Worm (Caenorhabditis elegans) whole organism, young adult: ENCODE data around the gene F09F7.6.

Experiments
- B0336.3 ChIP-seq: fragments of 200-800 bp; sonication (Bioruptor generic); IDR thresholded peaks from 2 replicates; pipeline ENCODE4 v1.3.6; 2022; ENCODE audit warnings: missing genetic modification characterization, missing compliant biosample characterization
- C17E4.6 ChIP-seq: fragments of 200-800 bp; sonication (Bioruptor generic); IDR thresholded peaks from 2 replicates; pipeline ENCODE4 v1.3.6; 2022; ENCODE audit warnings: missing genetic modification reagents, missing genetic modification characterization, missing compliant biosample characterization
- F33H1.4 ChIP-seq: fragments of 200-800 bp; sonication (Bioruptor generic); IDR thresholded peaks from 2 replicates; pipeline ENCODE4 v1.3.6; 2022; ENCODE audit warnings: missing genetic modification reagents, missing genetic modification characterization, missing compliant biosample characterization
- F37B4.10 ChIP-seq: fragments of 200-800 bp; sonication (Bioruptor generic); IDR thresholded peaks from 2 replicates; pipeline ENCODE4 v1.3.6; 2022; ENCODE audit warnings: missing genetic modification characterization, missing compliant biosample characterization
- F49E8.2 ChIP-seq: sonication (generic microtip); optimal IDR thresholded peaks from 3 replicates; lab custom pipeline; 2017; ENCODE audit warnings: missing genetic modification characterization, mild to moderate bottlenecking, missing compliant biosample characterization, antibody characterized with exemption, moderate library complexity; ENCODE audit not compliant: insufficient read depth
- Y95B8A.8 ChIP-seq: fragments of 200-800 bp; sonication (Bioruptor generic); IDR thresholded peaks from 2 replicates; pipeline ENCODE4 v1.3.6; 2022; ENCODE audit warnings: missing genetic modification reagents, missing genetic modification characterization, missing compliant biosample characterization
- ZK185.1 ChIP-seq: sonication (generic microtip); optimal IDR thresholded peaks from 2 replicates; lab custom pipeline; 2016; ENCODE audit warnings: mild to moderate bottlenecking, missing genetic modification characterization, missing compliant biosample characterization; ENCODE audit not compliant: poor library complexity, severe bottlenecking
- bed-1 ChIP-seq: fragments of 200-800 bp; sonication (Bioruptor generic); IDR thresholded peaks from 2 replicates; pipeline ENCODE4 v1.3.6; 2022; ENCODE audit warnings: missing genetic modification reagents, missing genetic modification characterization, missing compliant biosample characterization
- bed-2 ChIP-seq: fragments of 200-800 bp; sonication (Bioruptor generic); IDR thresholded peaks from 2 replicates; pipeline ENCODE4 v1.3.6; 2022; ENCODE audit warnings: missing genetic modification reagents, missing genetic modification characterization, missing compliant biosample characterization
- cebp-1 ChIP-seq, 2 experiments: fragments of 200-800 bp in 1 of 2; sonication (Bioruptor generic) in 1 of 2; sonication (generic microtip) in 1 of 2; IDR thresholded peaks in 1 of 2; optimal IDR thresholded peaks in 1 of 2; 2 replicates each; pipeline versions ENCODE4 v1.3.6 to Lab custom; 2017 to 2022; ENCODE audit warnings: missing compliant biosample characterization in 2 of 2, missing genetic modification characterization in 2 of 2, mild to moderate bottlenecking in 1 of 2, missing genetic modification reagents in 1 of 2, moderate library complexity in 1 of 2
- cebp-2 ChIP-seq: fragments of 200-800 bp; sonication (Bioruptor generic); IDR thresholded peaks from 2 replicates; pipeline ENCODE4 v1.3.6; 2022; ENCODE audit warnings: missing genetic modification characterization, missing compliant biosample characterization
- ceh-100 ChIP-seq: fragments of 200-800 bp; sonication (Bioruptor generic); IDR thresholded peaks from 2 replicates; pipeline ENCODE4 v1.3.6; 2022; ENCODE audit warnings: missing genetic modification reagents, missing genetic modification characterization, missing compliant biosample characterization
- ceh-91 ChIP-seq: fragments of 200-800 bp; sonication (Bioruptor generic); IDR thresholded peaks from 2 replicates; pipeline ENCODE4 v1.3.6; 2022; ENCODE audit warnings: missing genetic modification reagents, missing genetic modification characterization, missing compliant biosample characterization
- dox-1 ChIP-seq: fragments of 200-800 bp; sonication (Bioruptor generic); IDR thresholded peaks from 2 replicates; pipeline ENCODE4 v1.3.6; 2022; ENCODE audit warnings: missing genetic modification reagents, missing genetic modification characterization, missing compliant biosample characterization
- dpff-1 ChIP-seq: sonication (generic microtip); optimal IDR thresholded peaks from 2 replicates; lab custom pipeline; 2017; ENCODE audit warnings: mild to moderate bottlenecking, missing genetic modification characterization, missing compliant biosample characterization
- ekl-4 ChIP-seq: fragments of 200-800 bp; sonication (Bioruptor generic); IDR thresholded peaks from 2 replicates; pipeline ENCODE4 v1.3.6; 2022; ENCODE audit warnings: missing genetic modification reagents, missing genetic modification characterization, missing compliant biosample characterization
- ets-4 ChIP-seq: fragments of 200-800 bp; sonication (Bioruptor generic); optimal IDR thresholded peaks from 2 replicates; lab custom pipeline; 2018; ENCODE audit warnings: mild to moderate bottlenecking, missing genetic modification characterization, missing compliant biosample characterization
- fkh-3 ChIP-seq: sonication (generic microtip); optimal IDR thresholded peaks from 2 replicates; lab custom pipeline; 2016; ENCODE audit warnings: mild to moderate bottlenecking, missing genetic modification characterization, missing compliant biosample characterization
- hlh-12 ChIP-seq: sonication (generic microtip); optimal IDR thresholded peaks from 2 replicates; lab custom pipeline; 2016; ENCODE audit warnings: missing genetic modification characterization, missing compliant biosample characterization
- hlh-26 ChIP-seq: fragments of 200-800 bp; sonication (Bioruptor generic); conservative IDR thresholded peaks from 2 replicates; pipeline ENCODE4 v1.3.6; 2022; ENCODE audit warnings: missing genetic modification reagents, missing genetic modification characterization, missing compliant biosample characterization
- hrde-1 ChIP-seq: sonication (generic microtip); optimal IDR thresholded peaks from 2 replicates; lab custom pipeline; 2016; ENCODE audit warnings: missing genetic modification characterization, mild to moderate bottlenecking, missing compliant biosample characterization, moderate library complexity, missing genotype, missing genetic modification reagents, borderline replicate concordance
- lag-1 ChIP-seq: fragments of 200-800 bp; sonication (Bioruptor generic); IDR thresholded peaks from 2 replicates; pipeline ENCODE4 v1.3.6; 2022; ENCODE audit warnings: missing genetic modification reagents, missing genetic modification characterization, missing compliant biosample characterization
- let-526 ChIP-seq: fragments of 200-800 bp; sonication (Bioruptor generic); IDR thresholded peaks from 2 replicates; pipeline ENCODE4 v1.3.6; 2022; ENCODE audit warnings: missing genetic modification reagents, missing genetic modification characterization, missing compliant biosample characterization
- lin-35 ChIP-seq, 3 experiments: fragments of 150-350 bp in 2 of 3; sonication (generic microtip) in 1 of 3; optimal IDR thresholded peaks; 2 replicates each; lab custom pipeline; 2014 to 2018; ENCODE audit warnings: missing biosample characterization in 3 of 3, missing genetic modification characterization in 3 of 3, missing genetic modification reagents in 3 of 3
- lir-1 ChIP-seq: fragments of 200-800 bp; sonication (Bioruptor generic); conservative IDR thresholded peaks from 2 replicates; pipeline ENCODE4 v1.3.6; 2022; ENCODE audit warnings: missing genetic modification reagents, missing genetic modification characterization, missing compliant biosample characterization
- lsl-1 ChIP-seq: fragments of 200-800 bp; sonication (Bioruptor generic); optimal IDR thresholded peaks from 2 replicates; lab custom pipeline; 2018; ENCODE audit warnings: mild to moderate bottlenecking, missing genetic modification characterization, moderate library complexity, missing compliant biosample characterization
- lsy-27 ChIP-seq: sonication (generic microtip); optimal IDR thresholded peaks from 2 replicates; lab custom pipeline; 2017; ENCODE audit warnings: missing genetic modification characterization, mild to moderate bottlenecking, missing compliant biosample characterization, antibody characterized with exemption, missing genotype, borderline replicate concordance; ENCODE audit not compliant: insufficient read depth
- madf-10 ChIP-seq: sonication (generic microtip); optimal IDR thresholded peaks from 2 replicates; lab custom pipeline; 2016; ENCODE audit warnings: mild to moderate bottlenecking, missing genetic modification characterization, missing compliant biosample characterization
- madf-3 ChIP-seq: fragments of 200-800 bp; sonication (Bioruptor generic); IDR thresholded peaks from 2 replicates; pipeline ENCODE4 v1.3.6; 2022; ENCODE audit warnings: missing genetic modification reagents, missing genetic modification characterization, missing compliant biosample characterization
- madf-8 ChIP-seq: fragments of 200-800 bp; sonication (Bioruptor generic); conservative IDR thresholded peaks from 2 replicates; pipeline ENCODE4 v1.3.6; 2022; ENCODE audit warnings: missing genetic modification reagents, missing genetic modification characterization, missing compliant biosample characterization
- mes-4 ChIP-seq: sonication (generic microtip); optimal IDR thresholded peaks from 2 replicates; lab custom pipeline; 2016; ENCODE audit warnings: missing genotype, missing genetic modification characterization, missing compliant biosample characterization
- nfya-1 ChIP-seq: sonication (generic microtip); optimal IDR thresholded peaks from 2 replicates; lab custom pipeline; 2017; ENCODE audit warnings: antibody characterized with exemption, missing compliant biosample characterization, missing genetic modification characterization, borderline replicate concordance; ENCODE audit not compliant: insufficient read depth
- nfyb-1 ChIP-seq: fragments of 200-800 bp; sonication (Bioruptor generic); IDR thresholded peaks from 2 replicates; pipeline ENCODE4 v1.3.6; 2022; ENCODE audit warnings: missing genetic modification reagents, missing genetic modification characterization, missing compliant biosample characterization
- nhr-120 ChIP-seq: fragments of 200-800 bp; sonication (Bioruptor generic); IDR thresholded peaks from 2 replicates; pipeline ENCODE4 v1.3.6; 2022; ENCODE audit warnings: missing genetic modification characterization, missing compliant biosample characterization
- rpc-1 ChIP-seq, 2 experiments: fragments of 150-350 bp in 1 of 2; sonication (generic microtip) in 1 of 2; optimal IDR thresholded peaks; 2 replicates each; lab custom pipeline; 2014 to 2018; ENCODE audit warnings: missing biosample characterization in 1 of 2, missing genetic modification characterization in 1 of 2, missing genetic modification reagents in 1 of 2, missing genotype in 1 of 2
- snpc-3.4 ChIP-seq: sonication (generic microtip); optimal IDR thresholded peaks from 2 replicates; lab custom pipeline; 2017; ENCODE audit warnings: missing genetic modification characterization, mild to moderate bottlenecking, missing compliant biosample characterization, antibody characterized with exemption, moderate library complexity, missing genotype, missing genetic modification reagents
- tlf-1 ChIP-seq: fragments of 200-800 bp; sonication (Bioruptor generic); optimal IDR thresholded peaks from 2 replicates; lab custom pipeline; 2018; ENCODE audit warnings: mild to moderate bottlenecking, missing genetic modification characterization, missing compliant biosample characterization
- zfh-2 ChIP-seq: fragments of 200-800 bp; sonication (Bioruptor generic); conservative IDR thresholded peaks from 2 replicates; pipeline ENCODE4 v1.3.6; 2022; ENCODE audit warnings: missing genetic modification reagents, missing genetic modification characterization, missing compliant biosample characterization
- ztf-3 ChIP-seq: fragments of 200-800 bp; sonication (Bioruptor generic); optimal IDR thresholded peaks from 2 replicates; lab custom pipeline; 2018; ENCODE audit warnings: mild to moderate bottlenecking, missing genetic modification characterization, missing compliant biosample characterization

The F09F7.6 gene

DNA sequence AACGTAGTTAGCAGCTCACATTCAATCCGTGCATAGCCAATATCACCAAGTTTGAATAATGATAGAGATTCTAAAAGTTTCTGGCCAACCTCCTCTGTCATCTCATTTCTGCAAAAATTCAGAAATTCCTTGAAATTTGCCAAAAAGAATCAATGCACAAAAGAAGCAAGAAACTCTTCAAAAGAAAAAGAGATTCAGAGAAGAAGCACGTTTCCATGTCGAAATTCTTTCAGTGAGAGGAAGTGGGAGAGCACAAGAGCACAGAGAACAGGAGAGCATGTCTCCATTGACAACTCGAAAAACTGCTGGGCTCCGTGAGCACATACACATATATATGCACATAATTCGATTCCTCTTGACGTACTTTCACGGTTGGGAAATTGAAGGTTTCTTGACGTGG lies 34.5 kb downstream of the F09F7.6 start, which contains the start of gene nekl-4:
Gene nekl-4 (minus strand): TSS at position 101 of the 400 bp plus-strand sequence.
- TF ChIP-seq lag-1 (no peak), lsy-27 (tag; lab: Kevin White, UChicago) (no peak), nfya-1 (tag; lab: Kevin White, UChicago) (no peak), mes-4 (no peak), cebp-1 (GFP tag; IDR thresholded peaks at IDR 0.05; lab: Robert Waterston, UW) (no peak), cebp-1 (tag; optimal IDR thresholded peaks at IDR 0.05; lab: Kevin White, UChicago) (no peak), bed-1 (GFP tag; lab: Robert Waterston, UW) (no peak), F37B4.10 (no peak), lin-35 (GFP tag; optimal IDR thresholded peaks at IDR 0.05; lab: Kevin White, UChicago) (no peak), hrde-1 (no peak), ceh-91 (GFP tag; lab: Robert Waterston, UW) (no peak), tlf-1 (GFP tag; lab: Kevin White, UChicago) (no peak), ets-4 (GFP tag; lab: Kevin White, UChicago) (no peak)

DNA sequence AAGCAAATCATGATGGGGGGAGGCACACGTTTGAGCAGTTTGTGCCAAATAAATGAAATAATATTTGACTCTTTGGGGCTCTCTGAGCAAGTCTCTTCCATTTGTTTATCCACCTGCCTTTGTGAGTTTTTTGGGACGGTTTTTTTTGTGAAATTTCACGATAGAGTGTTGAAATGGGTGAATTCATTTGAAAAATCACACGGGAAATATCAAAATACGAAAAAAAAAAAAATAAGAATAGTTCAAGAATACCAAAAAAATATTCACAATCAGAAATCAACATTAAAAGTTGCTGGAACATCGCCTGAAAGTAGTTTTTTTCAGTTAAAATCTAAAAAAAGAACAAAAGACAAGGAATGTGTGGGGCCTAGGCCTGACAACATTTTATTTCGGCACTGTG lies 39.4 kb downstream of the F09F7.6 start, which contains the start of gene pqn-25:
Gene pqn-25 (minus strand): TSS at position 101 of the 400 bp plus-strand sequence.
- TF ChIP-seq hlh-26 (no peak), nhr-120 (GFP tag; lab: Robert Waterston, UW) (no peak), hlh-12 (tag; lab: Kevin White, UChicago) (no peak), lsl-1 (GFP tag; lab: Kevin White, UChicago) (no peak), ztf-3 (GFP tag; lab: Kevin White, UChicago) (no peak), madf-8 (GFP tag; lab: Robert Waterston, UW) (no peak), ets-4 (GFP tag; lab: Kevin White, UChicago) (no peak), F33H1.4 (GFP tag; lab: Robert Waterston, UW) (no peak), lin-35 (GFP tag; optimal IDR thresholded peaks at IDR 0.05; lab: Kevin White, UChicago) (no peak)

DNA sequence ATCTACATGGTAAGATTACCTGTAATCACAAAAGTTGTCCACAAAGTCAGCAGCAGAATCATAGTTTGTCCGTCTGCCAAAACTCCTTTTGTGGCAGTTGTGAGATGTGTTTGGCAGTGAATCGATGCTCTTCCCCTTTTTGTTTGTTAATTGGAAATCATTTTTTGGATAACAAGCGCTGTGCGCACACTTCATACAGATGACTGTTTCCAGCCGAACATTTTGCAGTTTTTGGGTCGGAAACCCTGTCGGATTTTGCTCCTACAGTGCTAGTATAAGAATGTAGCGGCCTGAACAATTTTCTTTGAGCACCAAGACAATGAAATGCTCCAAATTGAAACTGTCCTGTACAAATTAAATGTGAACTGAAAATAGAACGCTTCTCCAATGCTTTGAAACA lies 43.3 kb downstream of the F09F7.6 start, which contains the start of gene D1044.7:
Gene D1044.7 (minus strand): TSS at position 101 of the 400 bp plus-strand sequence.
- TF ChIP-seq madf-3 (GFP tag; lab: Robert Waterston, UW) (peak; percentile 34; the same call in 1 of the 2 replicates), C17E4.6 (no peak)

ce11 chrIII:5506936-5507335 lies 45.0 kb downstream of the F09F7.6 start:
- TF ChIP-seq F37B4.10 (0 out of 2 replicates have a peak, but pooled peaks have one; percentile 76), ekl-4 (no peak), rpc-1 (optimal IDR thresholded peaks at IDR 0.05; lab: Kevin White, UChicago) (no peak), rpc-1 (tag; optimal IDR thresholded peaks at IDR 0.05; lab: Kevin White, UChicago) (no peak)

ce11 chrIII:5506023-5506597 lies 45.8 kb downstream of the F09F7.6 start:
- TF ChIP-seq let-526 (GFP tag; lab: Robert Waterston, UW) (no peak), nfyb-1 (GFP tag; lab: Robert Waterston, UW) (peak; percentile 73; the same call in 1 of the 2 replicates), fkh-3 (tag; lab: Kevin White, UChicago) (peak; percentile 37), dpff-1 (tag; lab: Kevin White, UChicago) (peak; percentile 46), madf-10 (peak; percentile 50), Y95B8A.8 (GFP tag; lab: Robert Waterston, UW) (0 out of 2 replicates have a peak, but pooled peaks have one; percentile 36), lsy-27 (tag; lab: Kevin White, UChicago) (no peak), lir-1 (0 out of 2 replicates have a peak, but pooled peaks have one; percentile 12), cebp-2 (GFP tag; lab: Robert Waterston, UW) (peak; percentile 77; the same call in 1 of the 2 replicates), bed-2 (GFP tag; lab: Robert Waterston, UW) (no peak), snpc-3.4 (tag; lab: Kevin White, UChicago) (peak; percentile 7), dox-1 (GFP tag; lab: Robert Waterston, UW) (0 out of 2 replicates have a peak, but pooled peaks have one; percentile 19), ZK185.1 (tag; lab: Kevin White, UChicago) (peak; percentile 35), tlf-1 (GFP tag; lab: Kevin White, UChicago) (peak; percentile 1), zfh-2 (no peak), F49E8.2 (tag; lab: Kevin White, UChicago) (no peak), ceh-100 (GFP tag; lab: Robert Waterston, UW) (no peak), B0336.3 (GFP tag; lab: Robert Waterston, UW) (peak; percentile 75)
